Fruit fly (Drosophila melanogaster) whole organism, wandering third instar larva: ENCODE measurements around the gene MRG15.

Experiments used
- Jra ChIP-seq: sonication (Bioruptor generic); optimal IDR thresholded peaks from 2 replicates; lab custom pipeline; 2016; ENCODE audit warnings: missing biosample characterization, missing genetic modification characterization
- Rel ChIP-seq, 2 experiments: fragments of 200-800 bp; sonication (Bioruptor generic) in 1 of 2; optimal IDR thresholded peaks; 2 replicates in 1 of 2; 3 replicates in 1 of 2; lab custom pipeline; 2016 to 2019; ENCODE audit warnings: mild to moderate bottlenecking in 2 of 2, missing biosample characterization in 2 of 2, missing genetic modification characterization in 2 of 2, moderate library complexity in 1 of 2
- dl ChIP-seq, 2 experiments: fragments of 175-275, 200-275 bp in 1 of 2; fragments of 200-275 bp in 1 of 2; sonication (Bioruptor generic); optimal IDR thresholded peaks; lab custom pipeline; 2018; ENCODE audit warnings: mild to moderate bottlenecking in 2 of 2, missing biosample characterization in 2 of 2, missing genetic modification characterization in 2 of 2, moderate library complexity in 2 of 2; ENCODE audit not compliant: partially characterized antibody in 2 of 2, insufficient read depth in 1 of 2
- ey ChIP-seq: fragments of 200-800 bp; sonication (Bioruptor generic); optimal IDR thresholded peaks from 2 replicates; lab custom pipeline; 2016; ENCODE audit warnings: missing biosample characterization, missing genetic modification characterization
- fru ChIP-seq: fragments of 200-800 bp; sonication (Bioruptor generic); optimal IDR thresholded peaks from 3 replicates; lab custom pipeline; 2016; ENCODE audit warnings: missing biosample characterization, mild to moderate bottlenecking, missing genetic modification characterization
- lola ChIP-seq: fragments of >200 bp; optimal IDR thresholded peaks from 2 replicates; lab custom pipeline; 2017; ENCODE audit warnings: missing biosample characterization, missing genetic modification characterization
- psq ChIP-seq: fragments of 200-800 bp; sonication (Bioruptor generic); optimal IDR thresholded peaks from 3 replicates; lab custom pipeline; 2017; ENCODE audit warnings: missing biosample characterization, mild to moderate bottlenecking, missing genetic modification characterization, moderate library complexity
- sv ChIP-seq: fragments of 200-800 bp; sonication (Bioruptor generic); optimal IDR thresholded peaks from 3 replicates; lab custom pipeline; 2016; ENCODE audit warnings: missing biosample characterization, missing genetic modification characterization
- usp ChIP-seq: fragments of >200 bp; optimal IDR thresholded peaks from 2 replicates; lab custom pipeline; 2017; ENCODE audit warnings: missing biosample characterization, missing genetic modification characterization

DNA sequence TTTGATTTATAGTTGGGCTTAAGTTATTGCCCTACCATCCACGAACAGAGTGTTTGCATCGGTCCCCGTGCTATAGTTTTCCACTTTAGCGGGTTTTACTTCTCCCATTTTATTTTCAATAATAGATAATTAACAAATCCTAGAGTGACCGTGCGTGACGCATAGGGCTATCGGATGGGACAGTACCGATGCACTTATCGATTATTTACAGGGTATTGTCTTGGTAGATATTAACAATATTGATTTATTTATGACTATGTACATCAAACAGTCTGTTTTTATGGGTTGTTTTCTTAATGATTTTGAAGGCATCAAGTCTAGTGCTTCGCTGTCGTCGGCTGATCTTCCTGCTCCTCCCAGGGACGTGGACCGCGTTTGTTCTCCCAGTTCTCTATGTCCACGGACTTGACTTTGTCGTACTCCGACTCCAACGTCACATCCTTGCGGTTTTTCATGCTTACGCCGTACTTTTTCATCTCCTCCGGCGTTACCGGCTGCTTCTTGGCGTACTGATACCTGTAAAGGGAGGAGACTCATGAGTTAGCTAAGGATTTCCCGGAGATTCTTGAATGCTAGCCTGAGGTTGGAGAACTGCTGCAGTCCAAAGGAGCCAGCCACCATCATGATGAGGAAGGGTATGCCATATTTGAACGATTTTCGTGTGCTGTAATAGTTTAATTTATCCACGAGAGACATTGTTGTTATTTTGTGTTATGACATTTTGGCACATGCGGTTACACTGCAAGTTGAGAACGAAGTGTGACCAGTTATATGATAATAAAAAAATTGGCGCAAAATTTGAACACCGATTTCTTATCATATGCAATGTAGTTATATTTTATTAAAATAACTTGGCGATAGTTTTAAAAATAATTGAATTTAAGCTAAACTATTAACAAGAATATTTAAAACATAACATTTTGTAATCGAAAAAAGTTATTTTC is at the start of gene MRG15, which contains the start of gene Tm1:
- TF ChIP-seq lola (no peak), usp (GFP tag; lab: Kevin White, UChicago) (no peak), sv (GFP tag; lab: Kevin White, UChicago) (no peak), ey (GFP tag; lab: Kevin White, UChicago) (no peak), psq (GFP tag; lab: Kevin White, UChicago) (no peak), dl (GFP tag; optimal IDR thresholded peaks at IDR 0.05; lab: Kevin White, UChicago; ENCODE audit: insufficient read depth in 1 of 2, partially characterized antibody in 2 of 2) (no peak), Jra (GFP tag; lab: Kevin White, UChicago) (no peak), Rel (GFP tag; optimal IDR thresholded peaks at IDR 0.05; lab: Kevin White, UChicago) (no peak), Rel (tag; optimal IDR thresholded peaks at IDR 0.05; lab: Kevin White, UChicago) (peak; percentile 1), fru (no peak)
